Worm (Caenorhabditis elegans) whole organism, L3 larva: ENCODE results near the gene T25B9.5.

Source experiments
- ZK546.5 ChIP-seq: sonication (generic microtip); optimal IDR thresholded peaks from 2 replicates; lab custom pipeline; 2017; ENCODE audit warnings: missing biosample characterization, missing genetic modification characterization
- aly-2 ChIP-seq: fragments of 150-350 bp; optimal IDR thresholded peaks from 2 replicates; lab custom pipeline; 2014; ENCODE audit warnings: missing biosample characterization, missing genetic modification characterization
- ama-1 ChIP-seq: fragments of 150-350 bp; optimal IDR thresholded peaks from 2 replicates; lab custom pipeline; 2018
- fkh-10 ChIP-seq: sonication (generic microtip); optimal IDR thresholded peaks from 2 replicates; lab custom pipeline; 2017; ENCODE audit warnings: missing biosample characterization, missing genetic modification reagents, missing genetic modification characterization
- lin-15B ChIP-seq: fragments of 150-350 bp; optimal IDR thresholded peaks from 2 replicates; lab custom pipeline; 2014; ENCODE audit warnings: missing biosample characterization, missing genetic modification characterization
- nhr-237 ChIP-seq: fragments of 150-350 bp; optimal IDR thresholded peaks from 2 replicates; lab custom pipeline; 2014; ENCODE audit warnings: missing biosample characterization, missing genetic modification characterization
- nhr-67 ChIP-seq: fragments of 150-350 bp; optimal IDR thresholded peaks from 2 replicates; lab custom pipeline; 2014; ENCODE audit warnings: missing biosample characterization, missing genetic modification characterization
- skn-1 ChIP-seq: fragments of 150-350 bp; optimal IDR thresholded peaks from 2 replicates; lab custom pipeline; 2014; ENCODE audit warnings: missing biosample characterization, missing genetic modification characterization
- unc-62 ChIP-seq: fragments of 150-350 bp; sonication (generic microtip); optimal IDR thresholded peaks from 4 replicates; lab custom pipeline; 2014; ENCODE audit warnings: missing biosample characterization, missing genetic modification reagents, missing genetic modification characterization
- ztf-11 ChIP-seq: fragments of 150-350 bp; optimal IDR thresholded peaks from 2 replicates; lab custom pipeline; 2014; ENCODE audit warnings: missing biosample characterization, missing genetic modification characterization

ce11 chrIV:10766071-10766470 is 11.5 kb upstream of the T25B9.5 start:
- TF ChIP-seq ama-1 (no peak), unc-62 (GFP tag; lab: Kevin White, UChicago) (no peak), ZK546.5 (tag; lab: Kevin White, UChicago) (no peak), ztf-11 (tag; lab: Kevin White, UChicago) (no peak), fkh-10 (GFP tag; lab: Kevin White, UChicago) (no peak), lin-15B (no peak), skn-1 (tag; lab: Kevin White, UChicago) (no peak), nhr-237 (tag; lab: Kevin White, UChicago) (no peak), aly-2 (no peak), nhr-67 (tag; lab: Kevin White, UChicago) (no peak)
